Worm (Caenorhabditis elegans) whole organism, L1 larva: Measurements from ENCODE around the gene C01F1.5.

Experiments used
- alr-1 ChIP-seq: fragments of 200-800 bp; sonication (Bioruptor generic); optimal IDR thresholded peaks from 2 replicates; lab custom pipeline; 2018; ENCODE audit warnings: borderline replicate concordance, mild to moderate bottlenecking, missing genetic modification characterization, missing compliant biosample characterization
- lsy-2 ChIP-seq, 2 experiments: fragments of 150-350 bp; optimal IDR thresholded peaks; 2 replicates each; lab custom pipeline; 2014; ENCODE audit warnings: missing biosample characterization in 2 of 2, missing genetic modification characterization in 2 of 2
- rnt-1 ChIP-seq: sonication (generic microtip); optimal IDR thresholded peaks from 2 replicates; lab custom pipeline; 2016; ENCODE audit warnings: mild to moderate bottlenecking, missing genetic modification characterization, moderate library complexity, missing compliant biosample characterization
- snpc-4 ChIP-seq: fragments of 150-350 bp; optimal IDR thresholded peaks from 2 replicates; lab custom pipeline; 2014; ENCODE audit warnings: missing biosample characterization, missing genetic modification characterization

DNA sequence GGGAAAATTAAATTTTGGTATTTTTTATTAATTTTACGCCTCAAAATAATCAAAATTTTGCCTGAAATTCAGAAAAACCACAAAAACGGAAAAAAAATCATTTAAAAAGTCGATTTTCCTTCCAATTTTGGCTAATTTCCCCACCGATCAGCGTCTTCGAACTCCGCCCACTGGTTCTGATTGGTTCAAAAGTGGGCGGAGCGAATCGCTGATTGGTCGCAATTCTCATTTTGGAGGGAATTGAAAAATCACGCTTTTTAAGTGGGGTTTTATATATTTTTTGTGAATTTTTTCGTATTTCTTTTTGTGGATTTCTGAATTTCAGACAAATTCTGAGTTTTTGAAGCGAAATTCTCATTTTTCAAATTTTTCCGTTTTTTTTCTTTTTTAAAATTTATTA, 5.3 kb upstream of the C01F1.5 start:
- no peak for TF ChIP-seq lsy-2 (tag; optimal IDR thresholded peaks at IDR 0.05; lab: Kevin White, UChicago)
- no peak for TF ChIP-seq rnt-1 (tag; lab: Kevin White, UChicago)
- no peak for TF ChIP-seq snpc-4 (tag; lab: Kevin White, UChicago)
- no peak for TF ChIP-seq alr-1 (tag; lab: Kevin White, UChicago)
